Worm (Caenorhabditis elegans) whole organism, L2 larva: Measurements from ENCODE around the gene F18E9.3.

Experiments
- C34F6.9 ChIP-seq: fragments of 150-350 bp; optimal IDR thresholded peaks from 2 replicates; lab custom pipeline; 2014; ENCODE audit warnings: missing biosample characterization, missing genetic modification characterization
- F13H6.1 ChIP-seq: sonication (generic microtip); optimal IDR thresholded peaks from 2 replicates; lab custom pipeline; 2016; ENCODE audit warnings: missing genetic modification characterization, missing compliant biosample characterization
- R02D3.7 ChIP-seq: fragments of 150-350 bp; optimal IDR thresholded peaks from 2 replicates; lab custom pipeline; 2014; ENCODE audit warnings: missing biosample characterization, missing genetic modification characterization
- Y55F3AM.14 ChIP-seq: fragments of 200-800 bp; sonication (Bioruptor generic); optimal IDR thresholded peaks from 2 replicates; lab custom pipeline; 2018; ENCODE audit warnings: mild to moderate bottlenecking, missing genetic modification characterization, missing compliant biosample characterization
- alr-1 ChIP-seq: fragments of 150-350 bp; optimal IDR thresholded peaks from 2 replicates; lab custom pipeline; 2014; ENCODE audit warnings: missing biosample characterization, missing genetic modification characterization
- ama-1 ChIP-seq: fragments of 150-350 bp; optimal IDR thresholded peaks from 2 replicates; lab custom pipeline; 2018; ENCODE audit warnings: inconsistent platforms
- blmp-1 ChIP-seq: sonication (generic microtip); optimal IDR thresholded peaks from 2 replicates; lab custom pipeline; 2017; ENCODE audit warnings: missing genetic modification characterization, mild to moderate bottlenecking, missing compliant biosample characterization, antibody characterized with exemption, moderate library complexity; ENCODE audit not compliant: insufficient read depth
- ceh-16 ChIP-seq: fragments of 150-350 bp; optimal IDR thresholded peaks from 2 replicates; lab custom pipeline; 2014; ENCODE audit warnings: missing biosample characterization, missing genetic modification characterization
- ceh-82 ChIP-seq: fragments of 150-350 bp; optimal IDR thresholded peaks from 2 replicates; lab custom pipeline; 2014; ENCODE audit warnings: missing biosample characterization, missing genetic modification characterization
- crh-2 ChIP-seq: sonication (generic microtip); optimal IDR thresholded peaks from 2 replicates; lab custom pipeline; 2017; ENCODE audit warnings: missing biosample characterization, missing genetic modification characterization
- dmd-4 ChIP-seq: sonication (generic microtip); optimal IDR thresholded peaks from 2 replicates; lab custom pipeline; 2017; ENCODE audit warnings: missing biosample characterization, missing genetic modification characterization
- egl-27 ChIP-seq: sonication (generic microtip); optimal IDR thresholded peaks from 3 replicates; lab custom pipeline; 2017; ENCODE audit warnings: missing biosample characterization, missing genetic modification reagents, missing genetic modification characterization
- fos-1 ChIP-seq: fragments of 150-350 bp; optimal IDR thresholded peaks from 2 replicates; lab custom pipeline; 2014; ENCODE audit warnings: missing biosample characterization, missing genetic modification characterization
- gmeb-1 ChIP-seq: fragments of 150-350 bp; optimal IDR thresholded peaks from 2 replicates; lab custom pipeline; 2014; ENCODE audit warnings: missing biosample characterization, missing genetic modification characterization
- lin-11 ChIP-seq: fragments of 150-350 bp; sonication (generic microtip); optimal IDR thresholded peaks from 2 replicates; lab custom pipeline; 2014; ENCODE audit warnings: missing biosample characterization, missing genetic modification characterization, inconsistent platforms, mixed read lengths
- lin-13 ChIP-seq: fragments of 150-350 bp; optimal IDR thresholded peaks from 2 replicates; lab custom pipeline; 2014; ENCODE audit warnings: missing biosample characterization, missing genetic modification reagents, missing genetic modification characterization
- lin-39 ChIP-seq: fragments of 150-350 bp; optimal IDR thresholded peaks from 2 replicates; lab custom pipeline; 2014; ENCODE audit warnings: missing biosample characterization, missing genetic modification reagents, missing genetic modification characterization
- lsy-2 ChIP-seq, 2 experiments: fragments of 150-350 bp in 1 of 2; sonication (generic microtip) in 1 of 2; optimal IDR thresholded peaks; 2 replicates each; lab custom pipeline; 2014 to 2017; ENCODE audit warnings: missing biosample characterization in 2 of 2, missing genetic modification characterization in 2 of 2
- mbf-1 ChIP-seq: sonication (generic microtip); optimal IDR thresholded peaks from 2 replicates; lab custom pipeline; 2017; ENCODE audit warnings: missing biosample characterization, missing genetic modification characterization
- mdl-1 ChIP-seq, 2 experiments: fragments of 150-350 bp in 1 of 2; sonication (generic microtip) in 1 of 2; optimal IDR thresholded peaks; 2 replicates each; lab custom pipeline; 2017; ENCODE audit warnings: missing biosample characterization in 2 of 2, missing genetic modification characterization in 2 of 2
- nhr-10 ChIP-seq: sonication (generic microtip); optimal IDR thresholded peaks from 2 replicates; lab custom pipeline; 2017; ENCODE audit warnings: missing biosample characterization, missing genetic modification characterization
- nhr-11 ChIP-seq: fragments of 150-350 bp; optimal IDR thresholded peaks from 2 replicates; lab custom pipeline; 2014; ENCODE audit warnings: missing biosample characterization, missing genetic modification characterization
- nhr-129 ChIP-seq: fragments of 150-350 bp; optimal IDR thresholded peaks from 2 replicates; lab custom pipeline; 2014; ENCODE audit warnings: missing biosample characterization, missing genetic modification characterization
- nhr-23 ChIP-seq: fragments of 150-350 bp; optimal IDR thresholded peaks from 2 replicates; lab custom pipeline; 2014; ENCODE audit warnings: missing biosample characterization, missing genetic modification reagents, missing genetic modification characterization
- nhr-237 ChIP-seq: fragments of 150-350 bp; optimal IDR thresholded peaks from 2 replicates; lab custom pipeline; 2014; ENCODE audit warnings: missing biosample characterization, missing genetic modification characterization
- nhr-6 ChIP-seq: fragments of 150-350 bp; optimal IDR thresholded peaks from 2 replicates; lab custom pipeline; 2014; ENCODE audit warnings: missing biosample characterization, missing genetic modification characterization
- nhr-77 ChIP-seq: fragments of 150-350 bp; optimal IDR thresholded peaks from 2 replicates; lab custom pipeline; 2014; ENCODE audit warnings: missing biosample characterization, missing genetic modification characterization
- peb-1 ChIP-seq: fragments of 150-350 bp; optimal IDR thresholded peaks from 2 replicates; lab custom pipeline; 2014; ENCODE audit warnings: missing biosample characterization, missing genetic modification characterization
- sem-4 ChIP-seq: fragments of 150-350 bp; optimal IDR thresholded peaks from 2 replicates; lab custom pipeline; 2014; ENCODE audit warnings: missing biosample characterization, missing genetic modification reagents, missing genetic modification characterization
- sma-3 ChIP-seq: sonication (generic microtip); optimal IDR thresholded peaks from 2 replicates; lab custom pipeline; 2016; ENCODE audit warnings: missing genetic modification reagents, missing genetic modification characterization, missing compliant biosample characterization
- sma-9 ChIP-seq, 2 experiments: fragments of 150-350 bp in 1 of 2; sonication (generic microtip) in 1 of 2; optimal IDR thresholded peaks; 2 replicates each; lab custom pipeline; 2014 to 2016; ENCODE audit warnings: missing genetic modification characterization in 2 of 2, mild to moderate bottlenecking in 1 of 2, missing biosample characterization in 1 of 2, missing compliant biosample characterization in 1 of 2, missing genetic modification reagents in 1 of 2, moderate library complexity in 1 of 2
- snpc-4 ChIP-seq: fragments of 150-350 bp; optimal IDR thresholded peaks from 2 replicates; lab custom pipeline; 2014; ENCODE audit warnings: missing biosample characterization, missing genetic modification characterization
- unc-39 ChIP-seq: fragments of 150-350 bp; optimal IDR thresholded peaks from 2 replicates; lab custom pipeline; 2014; ENCODE audit warnings: missing biosample characterization, missing genetic modification characterization
- unc-55 ChIP-seq: fragments of 150-350 bp; sonication (generic microtip); optimal IDR thresholded peaks from 3 replicates; lab custom pipeline; 2014; ENCODE audit warnings: missing biosample characterization, missing genetic modification reagents, missing genetic modification characterization
- unc-62 ChIP-seq: fragments of 150-350 bp; optimal IDR thresholded peaks from 2 replicates; lab custom pipeline; 2014; ENCODE audit warnings: missing biosample characterization, missing genetic modification reagents, missing genetic modification characterization
- zag-1 ChIP-seq: fragments of 150-350 bp; optimal IDR thresholded peaks from 2 replicates; lab custom pipeline; 2014; ENCODE audit warnings: missing biosample characterization, missing genetic modification characterization
- ztf-1 ChIP-seq: fragments of 200-800 bp; sonication (Bioruptor generic); conservative IDR thresholded peaks from 2 replicates; pipeline ENCODE4 v1.3.6; 2022; ENCODE audit warnings: missing genetic modification characterization, missing compliant biosample characterization
- ztf-4 ChIP-seq: fragments of 150-350 bp; optimal IDR thresholded peaks from 2 replicates; lab custom pipeline; 2014; ENCODE audit warnings: missing biosample characterization, missing genetic modification characterization

The F18E9.3 gene

ce11 chrX:8598491-8598890 is 12.5 kb downstream of the F18E9.3 start:
- TF ChIP-seq ceh-16 (tag; lab: Kevin White, UChicago): no peak
- no peak for TF ChIP-seq unc-62 (GFP tag; lab: Kevin White, UChicago)
- TF ChIP-seq nhr-10 (tag; lab: Kevin White, UChicago): no peak
- TF ChIP-seq fos-1 (tag; lab: Kevin White, UChicago): no peak
- no peak for TF ChIP-seq nhr-237 (tag; lab: Kevin White, UChicago)
- TF ChIP-seq nhr-6 (tag; lab: Kevin White, UChicago): no peak
- TF ChIP-seq F13H6.1 (tag; lab: Kevin White, UChicago): no peak
- TF ChIP-seq alr-1 (tag; lab: Kevin White, UChicago): no peak
- TF ChIP-seq R02D3.7: no peak

- TF ChIP-seq sma-3 (no peak), mbf-1 (no peak), R02D3.7 (no peak), unc-39 (tag; lab: Kevin White, UChicago) (no peak), nhr-77 (tag; lab: Kevin White, UChicago) (no peak), nhr-11 (tag; lab: Kevin White, UChicago) (no peak), lin-13 (GFP tag; lab: Kevin White, UChicago) (no peak), ceh-16 (tag; lab: Kevin White, UChicago) (no peak), F13H6.1 (tag; lab: Kevin White, UChicago) (no peak), mdl-1 (tag; optimal IDR thresholded peaks at IDR 0.05; lab: Kevin White, UChicago) (no peak)
These were observed 13.8 kb downstream of the F18E9.3 start for ce11 chrX:8599725-8600124.

- TF ChIP-seq nhr-11 (tag; lab: Kevin White, UChicago) (no peak), ceh-16 (tag; lab: Kevin White, UChicago) (no peak), lin-39 (no peak)
These were observed 15.3 kb downstream of the F18E9.3 start, which contains the start of gene F18E9.1 for ce11 chrX:8601235-8601634. Gene F18E9.1, plus strand, starts transcription at chrX:8601535.

- no peak for TF ChIP-seq nhr-23 (tag; lab: Kevin White, UChicago)
These were observed 16.9 kb downstream of the F18E9.3 start for ce11 chrX:8602722-8603427.

ce11 chrX:8604160-8604559 is 18.2 kb downstream of the F18E9.3 start:
- TF ChIP-seq ztf-1 (GFP tag; lab: Robert Waterston, UW) (no peak), gmeb-1 (tag; lab: Kevin White, UChicago) (no peak), fos-1 (tag; lab: Kevin White, UChicago) (peak; percentile 45), sma-9 (GFP tag; optimal IDR thresholded peaks at IDR 0.05; lab: Kevin White, UChicago) (peak; percentile 16), sma-9 (tag; optimal IDR thresholded peaks at IDR 0.05; lab: Kevin White, UChicago) (no peak), ama-1 (lab: Kevin White, UChicago) (no peak)
- TF ChIP-seq, all 48 proteins: peak for 2

ce11 chrX:8605005-8605404 is 19.1 kb downstream of the F18E9.3 start, which contains the start of the genes H35N09.2 and H35N09.1:
Gene H35N09.2, minus strand, starts transcription at chrX:8605058.
Gene H35N09.1, plus strand, starts transcription at chrX:8605339.
- TF ChIP-seq dmd-4: no peak
- peak; percentile 62 for TF ChIP-seq unc-55
- TF ChIP-seq ztf-4: no peak
- peak; percentile 16 for TF ChIP-seq sem-4 (tag; lab: Kevin White, UChicago)
- TF ChIP-seq fos-1 (tag; lab: Kevin White, UChicago): peak; percentile 38
- TF ChIP-seq nhr-237 (tag; lab: Kevin White, UChicago): no peak
- no peak for TF ChIP-seq blmp-1 (tag; lab: Kevin White, UChicago)
- peak; percentile 70 for TF ChIP-seq nhr-129
- no peak for TF ChIP-seq nhr-77 (tag; lab: Kevin White, UChicago)
- no peak for TF ChIP-seq mdl-1 (tag; optimal IDR thresholded peaks at IDR 0.05; lab: Kevin White, UChicago)
- TF ChIP-seq nhr-23 (tag; lab: Kevin White, UChicago): no peak
- TF ChIP-seq lin-11 (tag; lab: Kevin White, UChicago): no peak
- TF ChIP-seq C34F6.9 (tag; lab: Kevin White, UChicago): peak; percentile 59
- TF ChIP-seq lsy-2 (tag; optimal IDR thresholded peaks at IDR 0.05; lab: Kevin White, UChicago): peak in 1 of 2 experiments; percentile 40
- peak; percentile 42 for TF ChIP-seq gmeb-1 (tag; lab: Kevin White, UChicago)
- peak; percentile 23 for TF ChIP-seq F13H6.1 (tag; lab: Kevin White, UChicago)
- no peak for TF ChIP-seq ceh-82 (tag; lab: Kevin White, UChicago)
- TF ChIP-seq alr-1 (tag; lab: Kevin White, UChicago): no peak
- no peak for TF ChIP-seq nhr-11 (tag; lab: Kevin White, UChicago)
- TF ChIP-seq Y55F3AM.14 (GFP tag; lab: Kevin White, UChicago): no peak
- TF ChIP-seq egl-27: no peak
- no peak for TF ChIP-seq zag-1 (tag; lab: Kevin White, UChicago)
- no peak for TF ChIP-seq unc-62 (GFP tag; lab: Kevin White, UChicago)
- TF ChIP-seq snpc-4 (tag; lab: Kevin White, UChicago): no peak
- no peak for TF ChIP-seq lin-39
- TF ChIP-seq sma-9 (GFP tag; optimal IDR thresholded peaks at IDR 0.05; lab: Kevin White, UChicago): peak; percentile 21
- TF ChIP-seq sma-9 (tag; optimal IDR thresholded peaks at IDR 0.05; lab: Kevin White, UChicago): no peak
- peak; percentile 3 for TF ChIP-seq sma-3
- no peak for TF ChIP-seq crh-2
- TF ChIP-seq R02D3.7: no peak
- no peak for TF ChIP-seq ztf-1 (GFP tag; lab: Robert Waterston, UW)
- TF ChIP-seq nhr-10 (tag; lab: Kevin White, UChicago): no peak
- TF ChIP-seq lin-13 (GFP tag; lab: Kevin White, UChicago): no peak
- no peak for TF ChIP-seq peb-1 (tag; lab: Kevin White, UChicago)
